Worm (Caenorhabditis elegans) whole organism, mixed stage, embryonic: Measurements from ENCODE around the gene ccf-1.
A peak's percentile ranks its signal among the peaks of the same experiment; 100 is the strongest.

ENCODE experiments used
- M03D4.4 ChIP-seq: sonication (generic microtip); optimal IDR thresholded peaks from 2 replicates; lab custom pipeline; 2017; ENCODE audit warnings: mild to moderate bottlenecking, missing genetic modification characterization, missing compliant biosample characterization
- bed-3 ChIP-seq: fragments of 200-800 bp; sonication (Bioruptor generic); optimal IDR thresholded peaks from 3 replicates; lab custom pipeline; 2018; ENCODE audit warnings: mild to moderate bottlenecking, missing genetic modification characterization, moderate library complexity, missing compliant biosample characterization
- blmp-1 ChIP-seq: fragments of 150-350 bp; optimal IDR thresholded peaks from 2 replicates; lab custom pipeline; 2014; ENCODE audit warnings: missing biosample characterization, missing genetic modification characterization
- ceh-39 ChIP-seq: fragments of 150-350 bp; optimal IDR thresholded peaks from 2 replicates; lab custom pipeline; 2014; ENCODE audit warnings: missing biosample characterization, missing genetic modification characterization
- ceh-43 ChIP-seq: fragments of 200-800 bp; sonication (Bioruptor generic); optimal IDR thresholded peaks from 2 replicates; lab custom pipeline; 2018; ENCODE audit warnings: mild to moderate bottlenecking, missing genetic modification characterization, moderate library complexity, missing compliant biosample characterization
- ceh-83 ChIP-seq: fragments of 200-800 bp; sonication (Bioruptor generic); optimal IDR thresholded peaks from 2 replicates; lab custom pipeline; 2018; ENCODE audit warnings: mild to moderate bottlenecking, missing genetic modification characterization, missing compliant biosample characterization
- ces-1 ChIP-seq: fragments of 150-350 bp; optimal IDR thresholded peaks from 2 replicates; lab custom pipeline; 2014; ENCODE audit warnings: missing biosample characterization, missing genetic modification reagents, missing genetic modification characterization
- cnd-1 ChIP-seq: fragments of 200-800 bp; sonication (Bioruptor generic); optimal IDR thresholded peaks from 2 replicates; lab custom pipeline; 2018; ENCODE audit warnings: mild to moderate bottlenecking, missing genetic modification characterization, missing compliant biosample characterization
- drap-1 ChIP-seq: fragments of 200-800 bp; sonication (Bioruptor generic); optimal IDR thresholded peaks from 3 replicates; lab custom pipeline; 2018; ENCODE audit warnings: mild to moderate bottlenecking, missing genetic modification characterization, missing compliant biosample characterization
- elt-1 ChIP-seq: sonication (generic microtip); optimal IDR thresholded peaks from 2 replicates; lab custom pipeline; 2017; ENCODE audit warnings: missing genetic modification characterization, mild to moderate bottlenecking, missing compliant biosample characterization, antibody characterized with exemption, moderate library complexity, borderline replicate concordance; ENCODE audit not compliant: insufficient read depth
- elt-3 ChIP-seq: fragments of 150-350 bp; optimal IDR thresholded peaks from 2 replicates; lab custom pipeline; 2014; ENCODE audit warnings: missing biosample characterization, missing genetic modification characterization
- flh-1 ChIP-seq: fragments of 200-800 bp; sonication (Bioruptor generic); optimal IDR thresholded peaks from 2 replicates; lab custom pipeline; 2018; ENCODE audit warnings: mild to moderate bottlenecking, missing genetic modification characterization, moderate library complexity, missing compliant biosample characterization
- ham-2 ChIP-seq: fragments of 200-800 bp; sonication (Bioruptor generic); optimal IDR thresholded peaks from 2 replicates; lab custom pipeline; 2018; ENCODE audit warnings: mild to moderate bottlenecking, missing genetic modification characterization, missing compliant biosample characterization
- hlh-1 ChIP-seq: fragments of 150-350 bp; optimal IDR thresholded peaks from 2 replicates; lab custom pipeline; 2014; ENCODE audit warnings: missing biosample characterization, missing genetic modification reagents, missing genetic modification characterization
- lin-13 ChIP-seq: fragments of 150-350 bp; optimal IDR thresholded peaks from 2 replicates; lab custom pipeline; 2014; ENCODE audit warnings: missing biosample characterization, missing genetic modification characterization
- lin-32 ChIP-seq: fragments of 200-800 bp; sonication (Bioruptor generic); optimal IDR thresholded peaks from 2 replicates; lab custom pipeline; 2018; ENCODE audit warnings: mild to moderate bottlenecking, missing genetic modification characterization, missing compliant biosample characterization
- lsy-2 ChIP-seq: fragments of 150-350 bp; optimal IDR thresholded peaks from 2 replicates; lab custom pipeline; 2014; ENCODE audit warnings: missing biosample characterization, missing genetic modification characterization
- mab-5 ChIP-seq: fragments of 150-350 bp; optimal IDR thresholded peaks from 2 replicates; lab custom pipeline; 2014; ENCODE audit warnings: missing biosample characterization, missing genetic modification characterization
- mep-1 ChIP-seq: fragments of 150-350 bp; optimal IDR thresholded peaks from 2 replicates; lab custom pipeline; 2017; ENCODE audit warnings: missing biosample characterization, missing genetic modification reagents, missing genetic modification characterization, inconsistent platforms
- mls-2 ChIP-seq: sonication (generic microtip); optimal IDR thresholded peaks from 2 replicates; lab custom pipeline; 2016; ENCODE audit warnings: mild to moderate bottlenecking, missing genetic modification characterization, moderate library complexity, missing compliant biosample characterization
- nhr-12 ChIP-seq: fragments of 150-350 bp; optimal IDR thresholded peaks from 2 replicates; lab custom pipeline; 2014; ENCODE audit warnings: missing biosample characterization, missing genetic modification characterization
- nhr-2 ChIP-seq: fragments of 150-350 bp; optimal IDR thresholded peaks from 2 replicates; lab custom pipeline; 2014; ENCODE audit warnings: missing biosample characterization, missing genetic modification characterization
- nhr-237 ChIP-seq: fragments of 150-350 bp; optimal IDR thresholded peaks from 2 replicates; lab custom pipeline; 2014; ENCODE audit warnings: missing biosample characterization, missing genetic modification characterization
- nhr-28 ChIP-seq: fragments of 150-350 bp; optimal IDR thresholded peaks from 2 replicates; lab custom pipeline; 2014; ENCODE audit warnings: missing biosample characterization, missing genetic modification characterization
- nhr-76 ChIP-seq: sonication (generic microtip); optimal IDR thresholded peaks from 2 replicates; lab custom pipeline; 2017; ENCODE audit warnings: missing biosample characterization, missing genetic modification characterization
- pha-4 ChIP-seq: fragments of 150-350 bp; optimal IDR thresholded peaks from 2 replicates; lab custom pipeline; 2018; ENCODE audit warnings: missing biosample characterization, missing genetic modification reagents, missing genetic modification characterization
- sem-2 ChIP-seq: fragments of 200-800 bp; sonication (Bioruptor generic); optimal IDR thresholded peaks from 2 replicates; lab custom pipeline; 2018; ENCODE audit warnings: mild to moderate bottlenecking, missing genetic modification characterization, missing compliant biosample characterization
- snpc-4 ChIP-seq: fragments of 150-350 bp; optimal IDR thresholded peaks from 2 replicates; lab custom pipeline; 2014; ENCODE audit warnings: missing biosample characterization, missing genetic modification characterization
- sptf-1 ChIP-seq: sonication (generic microtip); optimal IDR thresholded peaks from 2 replicates; lab custom pipeline; 2017; ENCODE audit warnings: mild to moderate bottlenecking, missing genetic modification characterization, moderate library complexity, missing compliant biosample characterization
- tbx-8 ChIP-seq: fragments of 200-800 bp; sonication (Bioruptor generic); optimal IDR thresholded peaks from 2 replicates; lab custom pipeline; 2018; ENCODE audit warnings: mild to moderate bottlenecking, missing genetic modification characterization, moderate library complexity, missing compliant biosample characterization
- unc-120 ChIP-seq: sonication (generic microtip); optimal IDR thresholded peaks from 2 replicates; lab custom pipeline; 2017; ENCODE audit warnings: missing genetic modification characterization, missing compliant biosample characterization; ENCODE audit not compliant: poor library complexity, severe bottlenecking
- unc-39 ChIP-seq: fragments of 150-350 bp; optimal IDR thresholded peaks from 2 replicates; lab custom pipeline; 2014; ENCODE audit warnings: missing biosample characterization, missing genetic modification characterization
- zip-8 ChIP-seq: fragments of 150-350 bp; optimal IDR thresholded peaks from 2 replicates; lab custom pipeline; 2014; ENCODE audit warnings: missing biosample characterization, missing genetic modification characterization
- ztf-11 ChIP-seq: fragments of 150-350 bp; optimal IDR thresholded peaks from 2 replicates; lab custom pipeline; 2014; ENCODE audit warnings: missing biosample characterization, missing genetic modification characterization

ccf-1 gene

ce11 chrIII:11931960-11932359, 11.9 kb upstream of the ccf-1 start:
- TF ChIP-seq hlh-1 (tag; lab: Kevin White, UChicago) (no peak), sptf-1 (tag; lab: Kevin White, UChicago) (peak; percentile 20)

- TF ChIP-seq sptf-1 (tag; lab: Kevin White, UChicago) (no peak), nhr-12 (no peak), elt-3 (tag; lab: Kevin White, UChicago) (no peak), unc-39 (tag; lab: Kevin White, UChicago) (no peak), nhr-76 (tag; lab: Kevin White, UChicago) (no peak), nhr-28 (tag; lab: Kevin White, UChicago) (no peak), tbx-8 (GFP tag; lab: Kevin White, UChicago) (no peak), ztf-11 (tag; lab: Kevin White, UChicago) (no peak), unc-120 (tag; lab: Kevin White, UChicago) (no peak)
These were observed 10.9 kb upstream of the ccf-1 start for ce11 chrIII:11930899-11931298.

- TF ChIP-seq ces-1 (GFP tag; lab: Kevin White, UChicago) (no peak), nhr-12 (no peak), elt-3 (tag; lab: Kevin White, UChicago) (no peak), drap-1 (no peak)
- TF ChIP-seq, all 35 proteins: peak for 0
These were observed 3.5 kb upstream of the ccf-1 start, which contains the start of gene nft-1 for ce11 chrIII:11923586-11923985. nft-1 (plus strand) TSS chrIII:11923886.

- TF ChIP-seq mls-2 (tag; lab: Kevin White, UChicago) (no peak), flh-1 (GFP tag; lab: Kevin White, UChicago) (no peak), ztf-11 (tag; lab: Kevin White, UChicago) (no peak), lsy-2 (no peak), sptf-1 (tag; lab: Kevin White, UChicago) (no peak), snpc-4 (tag; lab: Kevin White, UChicago) (no peak), unc-39 (tag; lab: Kevin White, UChicago) (no peak), ceh-83 (GFP tag; lab: Kevin White, UChicago) (no peak), nhr-76 (tag; lab: Kevin White, UChicago) (no peak), ceh-43 (GFP tag; lab: Kevin White, UChicago) (no peak), lin-13 (tag; lab: Kevin White, UChicago) (no peak), nhr-2 (no peak), drap-1 (no peak), cnd-1 (tag; lab: Kevin White, UChicago) (no peak), blmp-1 (tag; lab: Kevin White, UChicago) (no peak), ham-2 (no peak), nhr-237 (tag; lab: Kevin White, UChicago) (no peak), pha-4 (tag; lab: Kevin White, UChicago) (no peak)
- TF ChIP-seq, all 35 proteins: peak for 0
These were observed 1.6 kb upstream of the ccf-1 start, which contains the start of gene Y56A3A.22 for ce11 chrIII:11921658-11922098. Y56A3A.22 (plus strand) TSS chrIII:11921692.

- TF ChIP-seq pha-4 (tag; lab: Kevin White, UChicago): no peak
- TF ChIP-seq sem-2 (GFP tag; lab: Kevin White, UChicago): no peak
- no peak for TF ChIP-seq bed-3
- no peak for TF ChIP-seq ceh-43 (GFP tag; lab: Kevin White, UChicago)
- no peak for TF ChIP-seq blmp-1 (tag; lab: Kevin White, UChicago)
- no peak for TF ChIP-seq elt-1
- TF ChIP-seq ceh-39: no peak
- TF ChIP-seq ham-2: no peak
- no peak for TF ChIP-seq mab-5
- peak; percentile 58 for TF ChIP-seq ceh-83 (GFP tag; lab: Kevin White, UChicago)
- no peak for TF ChIP-seq mls-2 (tag; lab: Kevin White, UChicago)
- no peak for TF ChIP-seq nhr-237 (tag; lab: Kevin White, UChicago)
- TF ChIP-seq lin-32: no peak
- TF ChIP-seq sptf-1 (tag; lab: Kevin White, UChicago): peak; percentile 56
- no peak for TF ChIP-seq mep-1 (tag; lab: Kevin White, UChicago)
- no peak for TF ChIP-seq ztf-11 (tag; lab: Kevin White, UChicago)
- TF ChIP-seq M03D4.4 (tag; lab: Kevin White, UChicago): peak; percentile 7
- TF ChIP-seq lsy-2: no peak
- no peak for TF ChIP-seq flh-1 (GFP tag; lab: Kevin White, UChicago)
- TF ChIP-seq cnd-1 (tag; lab: Kevin White, UChicago): peak; percentile 29
- TF ChIP-seq unc-120 (tag; lab: Kevin White, UChicago): peak; percentile 12
- TF ChIP-seq zip-8 (tag; lab: Kevin White, UChicago): no peak
- peak; percentile 6 for TF ChIP-seq lin-13 (tag; lab: Kevin White, UChicago)
These were observed 1.7 kb downstream of the ccf-1 start, which contains the start of gene znf-593 for ce11 chrIII:11918247-11918769. znf-593 (minus strand) TSS chrIII:11918719.
